Fruit fly (Drosophila melanogaster): ENCODE data around the gene rdgC.
A peak's percentile ranks its signal among the peaks of the same experiment; 100 is the strongest.

The rdgC gene

dm6 chr3L:20302081-20302630, 54.3 kb downstream of the rdgC start, which contains the start of gene Pex23 (continued):
- TF ChIP-seq Camta (GFP tag; optimal IDR thresholded peaks at IDR 0.05) (peak; percentile 72), HmgZ (tag; optimal IDR thresholded peaks at IDR 0.05) (peak; percentile 86), CG31388 (GFP tag; optimal IDR thresholded peaks at IDR 0.05) (peak; percentile 69)

dm6 chr3L:20306142-20306541, 58.3 kb downstream of the rdgC start, which contains the start of gene CG32225:
Gene CG32225, minus strand, starts transcription at chr3L:20306283.
- TF ChIP-seq CG2120 (GFP tag; optimal IDR thresholded peaks at IDR 0.05) (peak; percentile 8), Hr39 (optimal IDR thresholded peaks at IDR 0.05) (no peak), ind (GFP tag; optimal IDR thresholded peaks at IDR 0.05) (no peak), CG17912 (GFP tag; optimal IDR thresholded peaks at IDR 0.05) (no peak), Nf-YC (tag; optimal IDR thresholded peaks at IDR 0.05) (peak; percentile 3), CG10979 (tag; optimal IDR thresholded peaks at IDR 0.05) (no peak), CG7357 (GFP tag; IDR thresholded peaks at IDR 0.05) (no peak), Rfx (GFP tag; IDR thresholded peaks at IDR 0.05) (no peak), Aef1 (GFP tag; IDR thresholded peaks at IDR 0.05) (no peak), CG8290 (GFP tag; optimal IDR thresholded peaks at IDR 0.05) (no peak), CG8290 (tag; optimal IDR thresholded peaks at IDR 0.05) (peak in 1 of 2 experiments; percentile 24), CG34422 (GFP tag; IDR thresholded peaks at IDR 0.05) (peak; percentile 31; the same call in 1 of the 3 replicates), CG42726 (GFP tag; IDR thresholded peaks at IDR 0.05; ENCODE audit: partially characterized antibody) (0 out of 2 replicates have a peak, but pooled peaks have one; percentile 42), da (GFP tag; optimal IDR thresholded peaks at IDR 0.05) (no peak), Mrtf (GFP tag; IDR thresholded peaks at IDR 0.05) (no peak), Hr51 (GFP tag; optimal IDR thresholded peaks at IDR 0.05) (no peak), ewg (GFP tag; optimal IDR thresholded peaks at IDR 0.05) (peak; percentile 99), CG16815 (GFP tag; optimal IDR thresholded peaks at IDR 0.05) (no peak), chn (GFP tag; optimal IDR thresholded peaks at IDR 0.05) (no peak), Deaf1 (tag; optimal IDR thresholded peaks at IDR 0.05) (peak; percentile 62), crol (GFP tag; IDR thresholded peaks at IDR 0.05) (peak; percentile 92), Med (GFP tag) (peak; percentile 4), CG32767 (GFP tag; IDR thresholded peaks at IDR 0.05) (0 out of 2 replicates have a peak, but pooled peaks have one; percentile 22), CG2199 (GFP tag; IDR thresholded peaks at IDR 0.05) (no peak), bowl (GFP tag; IDR thresholded peaks at IDR 0.05) (no peak), hbn (GFP tag; IDR thresholded peaks at IDR 0.05; ENCODE audit: partially characterized antibody) (no peak), onecut (GFP tag; IDR thresholded peaks at IDR 0.05) (peak; percentile 44; the same call in 1 of the 2 replicates), CG7839 (tag; optimal IDR thresholded peaks at IDR 0.05) (no peak), nom (GFP tag; optimal IDR thresholded peaks at IDR 0.05) (peak; percentile 15), seq (GFP tag; IDR thresholded peaks at IDR 0.05) (0 out of 2 replicates have a peak, but pooled peaks have one; percentile 10), ato (GFP tag; IDR thresholded peaks at IDR 0.05; ENCODE audit: partially characterized antibody) (no peak), Lim3 (GFP tag; IDR thresholded peaks at IDR 0.05) (no peak), lab (GFP tag; optimal IDR thresholded peaks at IDR 0.05) (peak; percentile 37), row (GFP tag; IDR thresholded peaks at IDR 0.05) (peak; percentile 49; the same call in 1 of the 3 replicates), zf30C (GFP tag; optimal IDR thresholded peaks at IDR 0.05) (peak; percentile 53), Hr78 (GFP tag; optimal IDR thresholded peaks at IDR 0.05) (no peak), D19B (GFP tag; optimal IDR thresholded peaks at IDR 0.05) (no peak), ap (GFP tag; IDR thresholded peaks at IDR 0.05) (no peak)

All from whole organism, embryonic.